Worm (Caenorhabditis elegans) whole organism, mixed stage, embryonic: Measurements from ENCODE around the gene nck-1.
"Not testable (repeated sequence)": the region's sequence is repeated elsewhere in the genome, so short reads cannot be mapped to it uniquely, and the experiment has no call there.

Experiments
- M03D4.4 ChIP-seq: sonication (generic microtip); optimal IDR thresholded peaks from 2 replicates; lab custom pipeline; 2017; ENCODE audit warnings: mild to moderate bottlenecking, missing genetic modification characterization, missing compliant biosample characterization
- bed-3 ChIP-seq: fragments of 200-800 bp; sonication (Bioruptor generic); optimal IDR thresholded peaks from 3 replicates; lab custom pipeline; 2018; ENCODE audit warnings: mild to moderate bottlenecking, missing genetic modification characterization, moderate library complexity, missing compliant biosample characterization
- blmp-1 ChIP-seq: fragments of 150-350 bp; optimal IDR thresholded peaks from 2 replicates; lab custom pipeline; 2014; ENCODE audit warnings: missing biosample characterization, missing genetic modification characterization
- ceh-39 ChIP-seq: fragments of 150-350 bp; optimal IDR thresholded peaks from 2 replicates; lab custom pipeline; 2014; ENCODE audit warnings: missing biosample characterization, missing genetic modification characterization
- ceh-43 ChIP-seq: fragments of 200-800 bp; sonication (Bioruptor generic); optimal IDR thresholded peaks from 2 replicates; lab custom pipeline; 2018; ENCODE audit warnings: mild to moderate bottlenecking, missing genetic modification characterization, moderate library complexity, missing compliant biosample characterization
- ceh-83 ChIP-seq: fragments of 200-800 bp; sonication (Bioruptor generic); optimal IDR thresholded peaks from 2 replicates; lab custom pipeline; 2018; ENCODE audit warnings: mild to moderate bottlenecking, missing genetic modification characterization, missing compliant biosample characterization
- ces-1 ChIP-seq: fragments of 150-350 bp; optimal IDR thresholded peaks from 2 replicates; lab custom pipeline; 2014; ENCODE audit warnings: missing biosample characterization, missing genetic modification reagents, missing genetic modification characterization
- cnd-1 ChIP-seq: fragments of 200-800 bp; sonication (Bioruptor generic); optimal IDR thresholded peaks from 2 replicates; lab custom pipeline; 2018; ENCODE audit warnings: mild to moderate bottlenecking, missing genetic modification characterization, missing compliant biosample characterization
- elt-1 ChIP-seq: sonication (generic microtip); optimal IDR thresholded peaks from 2 replicates; lab custom pipeline; 2017; ENCODE audit warnings: missing genetic modification characterization, mild to moderate bottlenecking, missing compliant biosample characterization, antibody characterized with exemption, moderate library complexity, borderline replicate concordance; ENCODE audit not compliant: insufficient read depth
- elt-3 ChIP-seq: fragments of 150-350 bp; optimal IDR thresholded peaks from 2 replicates; lab custom pipeline; 2014; ENCODE audit warnings: missing biosample characterization, missing genetic modification characterization
- flh-1 ChIP-seq: fragments of 200-800 bp; sonication (Bioruptor generic); optimal IDR thresholded peaks from 2 replicates; lab custom pipeline; 2018; ENCODE audit warnings: mild to moderate bottlenecking, missing genetic modification characterization, moderate library complexity, missing compliant biosample characterization
- ham-2 ChIP-seq: fragments of 200-800 bp; sonication (Bioruptor generic); optimal IDR thresholded peaks from 2 replicates; lab custom pipeline; 2018; ENCODE audit warnings: mild to moderate bottlenecking, missing genetic modification characterization, missing compliant biosample characterization
- hlh-1 ChIP-seq: fragments of 150-350 bp; optimal IDR thresholded peaks from 2 replicates; lab custom pipeline; 2014; ENCODE audit warnings: missing biosample characterization, missing genetic modification reagents, missing genetic modification characterization
- lin-13 ChIP-seq: fragments of 150-350 bp; optimal IDR thresholded peaks from 2 replicates; lab custom pipeline; 2014; ENCODE audit warnings: missing biosample characterization, missing genetic modification characterization
- lin-32 ChIP-seq: fragments of 200-800 bp; sonication (Bioruptor generic); optimal IDR thresholded peaks from 2 replicates; lab custom pipeline; 2018; ENCODE audit warnings: mild to moderate bottlenecking, missing genetic modification characterization, missing compliant biosample characterization
- lsy-2 ChIP-seq: fragments of 150-350 bp; optimal IDR thresholded peaks from 2 replicates; lab custom pipeline; 2014; ENCODE audit warnings: missing biosample characterization, missing genetic modification characterization
- mep-1 ChIP-seq: fragments of 150-350 bp; optimal IDR thresholded peaks from 2 replicates; lab custom pipeline; 2017; ENCODE audit warnings: missing biosample characterization, missing genetic modification reagents, missing genetic modification characterization, inconsistent platforms
- mls-2 ChIP-seq: sonication (generic microtip); optimal IDR thresholded peaks from 2 replicates; lab custom pipeline; 2016; ENCODE audit warnings: mild to moderate bottlenecking, missing genetic modification characterization, moderate library complexity, missing compliant biosample characterization
- nhr-12 ChIP-seq: fragments of 150-350 bp; optimal IDR thresholded peaks from 2 replicates; lab custom pipeline; 2014; ENCODE audit warnings: missing biosample characterization, missing genetic modification characterization
- nhr-2 ChIP-seq: fragments of 150-350 bp; optimal IDR thresholded peaks from 2 replicates; lab custom pipeline; 2014; ENCODE audit warnings: missing biosample characterization, missing genetic modification characterization
- nhr-237 ChIP-seq: fragments of 150-350 bp; optimal IDR thresholded peaks from 2 replicates; lab custom pipeline; 2014; ENCODE audit warnings: missing biosample characterization, missing genetic modification characterization
- nhr-28 ChIP-seq: fragments of 150-350 bp; optimal IDR thresholded peaks from 2 replicates; lab custom pipeline; 2014; ENCODE audit warnings: missing biosample characterization, missing genetic modification characterization
- nhr-76 ChIP-seq: sonication (generic microtip); optimal IDR thresholded peaks from 2 replicates; lab custom pipeline; 2017; ENCODE audit warnings: missing biosample characterization, missing genetic modification characterization
- pha-4 ChIP-seq: fragments of 150-350 bp; optimal IDR thresholded peaks from 2 replicates; lab custom pipeline; 2018; ENCODE audit warnings: missing biosample characterization, missing genetic modification reagents, missing genetic modification characterization
- sem-2 ChIP-seq: fragments of 200-800 bp; sonication (Bioruptor generic); optimal IDR thresholded peaks from 2 replicates; lab custom pipeline; 2018; ENCODE audit warnings: mild to moderate bottlenecking, missing genetic modification characterization, missing compliant biosample characterization
- snpc-4 ChIP-seq: fragments of 150-350 bp; optimal IDR thresholded peaks from 2 replicates; lab custom pipeline; 2014; ENCODE audit warnings: missing biosample characterization, missing genetic modification characterization
- sptf-1 ChIP-seq: sonication (generic microtip); optimal IDR thresholded peaks from 2 replicates; lab custom pipeline; 2017; ENCODE audit warnings: mild to moderate bottlenecking, missing genetic modification characterization, moderate library complexity, missing compliant biosample characterization
- tbx-8 ChIP-seq: fragments of 200-800 bp; sonication (Bioruptor generic); optimal IDR thresholded peaks from 2 replicates; lab custom pipeline; 2018; ENCODE audit warnings: mild to moderate bottlenecking, missing genetic modification characterization, moderate library complexity, missing compliant biosample characterization
- unc-120 ChIP-seq: sonication (generic microtip); optimal IDR thresholded peaks from 2 replicates; lab custom pipeline; 2017; ENCODE audit warnings: missing genetic modification characterization, missing compliant biosample characterization; ENCODE audit not compliant: poor library complexity, severe bottlenecking
- unc-39 ChIP-seq: fragments of 150-350 bp; optimal IDR thresholded peaks from 2 replicates; lab custom pipeline; 2014; ENCODE audit warnings: missing biosample characterization, missing genetic modification characterization
- unc-62 ChIP-seq: fragments of 150-350 bp; optimal IDR thresholded peaks from 2 replicates; lab custom pipeline; 2014; ENCODE audit warnings: missing biosample characterization, missing genetic modification reagents, missing genetic modification characterization
- zip-8 ChIP-seq: fragments of 150-350 bp; optimal IDR thresholded peaks from 2 replicates; lab custom pipeline; 2014; ENCODE audit warnings: missing biosample characterization, missing genetic modification characterization
- ztf-11 ChIP-seq: fragments of 150-350 bp; optimal IDR thresholded peaks from 2 replicates; lab custom pipeline; 2014; ENCODE audit warnings: missing biosample characterization, missing genetic modification characterization

The nck-1 gene

ce11 chrX:4153343-4153742 is at the start of gene nck-1:
Gene nck-1 (minus strand): TSS chrX:4153443.
- no peak for TF ChIP-seq unc-39 (tag; lab: Kevin White, UChicago)
- no peak for TF ChIP-seq tbx-8 (GFP tag; lab: Kevin White, UChicago)
- no peak for TF ChIP-seq ceh-83 (GFP tag; lab: Kevin White, UChicago)
- TF ChIP-seq lsy-2 (tag; lab: Kevin White, UChicago): no peak
- TF ChIP-seq nhr-2: no peak
- no peak for TF ChIP-seq nhr-237

- not testable (repeated sequence) for TF ChIP-seq unc-39 (tag; lab: Kevin White, UChicago); ceh-39 (tag; lab: Kevin White, UChicago); lin-32 (GFP tag; lab: Kevin White, UChicago)
These were observed 48.9 kb upstream of the nck-1 start, which contains the start of gene F20B6.6 for ce11 chrX:4202114-4202513. Gene F20B6.6 (minus strand): TSS chrX:4202214.

- not testable (repeated sequence) for TF ChIP-seq lin-32 (GFP tag; lab: Kevin White, UChicago); sptf-1 (tag; lab: Kevin White, UChicago); snpc-4 (tag; lab: Kevin White, UChicago)
These were observed 46.6 kb upstream of the nck-1 start, which contains the start of gene F20B6.5 for ce11 chrX:4199829-4200228. Gene F20B6.5 (minus strand): TSS chrX:4199929.

- TF ChIP-seq hlh-1 (no peak), zip-8 (no peak), flh-1 (no peak), ceh-43 (GFP tag; lab: Kevin White, UChicago) (no peak), unc-120 (tag; lab: Kevin White, UChicago) (no peak), nhr-2 (no peak), sptf-1 (tag; lab: Kevin White, UChicago) (no peak), elt-1 (no peak), bed-3 (GFP tag; lab: Kevin White, UChicago) (no peak), cnd-1 (no peak), snpc-4 (tag; lab: Kevin White, UChicago) (no peak), nhr-237 (no peak), lin-32 (GFP tag; lab: Kevin White, UChicago) (no peak), elt-3 (tag; lab: Kevin White, UChicago) (no peak), ces-1 (GFP tag; lab: Kevin White, UChicago) (no peak)
These were observed 43.2 kb upstream of the nck-1 start, which contains the start of gene F20B6.4 for ce11 chrX:4196431-4196830. Gene F20B6.4 (minus strand): TSS chrX:4196531.

- TF ChIP-seq blmp-1 (tag; lab: Kevin White, UChicago) (no peak), ztf-11 (no peak), zip-8 (no peak), lsy-2 (tag; lab: Kevin White, UChicago) (no peak), ceh-43 (GFP tag; lab: Kevin White, UChicago) (no peak), tbx-8 (GFP tag; lab: Kevin White, UChicago) (no peak)
These were observed 39.8 kb upstream of the nck-1 start for ce11 chrX:4193080-4193479.

ce11 chrX:4192235-4192634 is 39.0 kb upstream of the nck-1 start:
- no peak for TF ChIP-seq unc-39 (tag; lab: Kevin White, UChicago)
- TF ChIP-seq zip-8: no peak
- TF ChIP-seq hlh-1: no peak
- no peak for TF ChIP-seq unc-62 (GFP tag; lab: Kevin White, UChicago)
- no peak for TF ChIP-seq sem-2 (GFP tag; lab: Kevin White, UChicago)
- no peak for TF ChIP-seq nhr-28
- no peak for TF ChIP-seq ceh-43 (GFP tag; lab: Kevin White, UChicago)
- no peak for TF ChIP-seq ham-2
- TF ChIP-seq ztf-11: no peak

ce11 chrX:4190537-4191144 is 37.4 kb upstream of the nck-1 start, which contains the start of gene vha-12:
Gene vha-12 (plus strand): TSS chrX:4191094.
- TF ChIP-seq M03D4.4 (tag; lab: Kevin White, UChicago): no peak
- TF ChIP-seq bed-3 (GFP tag; lab: Kevin White, UChicago): no peak
- TF ChIP-seq nhr-76 (tag; lab: Kevin White, UChicago): no peak
- no peak for TF ChIP-seq cnd-1
- peak; percentile 84 for TF ChIP-seq unc-62 (GFP tag; lab: Kevin White, UChicago)
- TF ChIP-seq sem-2 (GFP tag; lab: Kevin White, UChicago): no peak
- peak; percentile 31 for TF ChIP-seq sptf-1 (tag; lab: Kevin White, UChicago)
- TF ChIP-seq elt-1: peak; percentile 19
- peak; percentile 81 for TF ChIP-seq pha-4 (tag; lab: Kevin White, UChicago)
- TF ChIP-seq unc-120 (tag; lab: Kevin White, UChicago): peak; percentile 72
- TF ChIP-seq zip-8: no peak
- TF ChIP-seq nhr-12: no peak
- no peak for TF ChIP-seq ceh-43 (GFP tag; lab: Kevin White, UChicago)
- TF ChIP-seq lin-13 (tag; lab: Kevin White, UChicago): no peak
- no peak for TF ChIP-seq ztf-11
- no peak for TF ChIP-seq blmp-1 (tag; lab: Kevin White, UChicago)
- TF ChIP-seq mep-1 (tag; lab: Kevin White, UChicago): peak; percentile 87
- TF ChIP-seq lsy-2 (tag; lab: Kevin White, UChicago): peak; percentile 45
- no peak for TF ChIP-seq flh-1
- no peak for TF ChIP-seq snpc-4 (tag; lab: Kevin White, UChicago)
- TF ChIP-seq ham-2: no peak
- TF ChIP-seq nhr-2: peak; percentile 30
- peak; percentile 82 for TF ChIP-seq nhr-237
- TF ChIP-seq ceh-39 (tag; lab: Kevin White, UChicago): peak; percentile 21
- no peak for TF ChIP-seq nhr-28
- no peak for TF ChIP-seq tbx-8 (GFP tag; lab: Kevin White, UChicago)
- TF ChIP-seq mls-2 (tag; lab: Kevin White, UChicago): peak; percentile 20
- TF ChIP-seq lin-32 (GFP tag; lab: Kevin White, UChicago): no peak
